Fruit fly (Drosophila melanogaster) whole organism, wandering third instar larva: Measurements from ENCODE around the gene Scgalpha.

ENCODE experiments used
- CG32264 ChIP-seq: fragments of 200-800 bp; sonication (Bioruptor generic); optimal IDR thresholded peaks from 2 replicates; lab custom pipeline; 2016; ENCODE audit warnings: missing biosample characterization, missing genetic modification characterization
- CG9705 ChIP-seq: fragments of 200-800 bp; sonication (Bioruptor generic); optimal IDR thresholded peaks from 2 replicates; lab custom pipeline; 2018; ENCODE audit warnings: missing biosample characterization, mild to moderate bottlenecking, missing genetic modification characterization
- Dfd ChIP-seq: fragments of >200 bp; optimal IDR thresholded peaks from 2 replicates; lab custom pipeline; 2017; ENCODE audit warnings: missing biosample characterization, missing genetic modification characterization
- Myc ChIP-seq: fragments of >200 bp; optimal IDR thresholded peaks from 2 replicates; lab custom pipeline; 2017
- N ChIP-seq: fragments of >200 bp; optimal IDR thresholded peaks from 2 replicates; lab custom pipeline; 2018; ENCODE audit warnings: missing biosample characterization, missing external identifiers, missing genetic modification characterization
- Sp1 ChIP-seq: fragments of 200-800 bp; sonication (Bioruptor generic); optimal IDR thresholded peaks from 3 replicates; lab custom pipeline; 2019; ENCODE audit warnings: missing biosample characterization, mild to moderate bottlenecking, missing genetic modification characterization, moderate library complexity
- br ChIP-seq: fragments of 200-800 bp; sonication (Bioruptor generic); optimal IDR thresholded peaks from 2 replicates; lab custom pipeline; 2016; ENCODE audit warnings: missing biosample characterization, missing genetic modification characterization
- dl ChIP-seq, 2 experiments: fragments of 175-275, 200-275 bp in 1 of 2; fragments of 200-275 bp in 1 of 2; sonication (Bioruptor generic); optimal IDR thresholded peaks; lab custom pipeline; 2018; ENCODE audit warnings: mild to moderate bottlenecking in 2 of 2, missing biosample characterization in 2 of 2, missing genetic modification characterization in 2 of 2, moderate library complexity in 2 of 2; ENCODE audit not compliant: partially characterized antibody in 2 of 2, insufficient read depth in 1 of 2
- h ChIP-seq: fragments of 200-800 bp; sonication (Bioruptor generic); optimal IDR thresholded peaks from 3 replicates; lab custom pipeline; 2016; ENCODE audit warnings: missing biosample characterization, mild to moderate bottlenecking, missing genetic modification characterization
- lola ChIP-seq: fragments of >200 bp; optimal IDR thresholded peaks from 2 replicates; lab custom pipeline; 2017; ENCODE audit warnings: missing biosample characterization, missing genetic modification characterization
- pan ChIP-seq: fragments of >200 bp; optimal IDR thresholded peaks from 2 replicates; lab custom pipeline; 2017

DNA sequence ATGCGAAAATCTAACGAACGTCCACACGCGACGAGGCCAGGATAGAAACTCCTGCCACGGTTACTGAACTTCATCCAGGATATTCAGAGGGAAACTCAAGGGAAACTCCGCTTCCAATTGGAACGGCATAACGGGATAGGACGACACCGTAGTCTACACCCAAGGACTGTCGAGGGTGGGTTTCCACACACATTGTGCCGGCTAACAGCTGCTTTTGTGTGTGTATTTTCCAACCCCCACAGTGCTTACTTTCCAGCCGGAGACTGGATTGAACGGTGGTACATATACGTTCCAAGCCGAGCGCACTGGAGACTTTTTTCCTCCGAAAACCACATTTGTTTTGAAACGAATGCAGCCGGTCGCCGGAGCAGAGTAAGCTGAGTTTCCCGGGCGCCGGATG is 6.2 kb upstream of the Scgalpha start:
- TF ChIP-seq N (no peak), br (GFP tag; lab: Kevin White, UChicago) (no peak), lola (GFP tag; lab: Kevin White, UChicago) (no peak), Myc (no peak), Dfd (GFP tag; lab: Kevin White, UChicago) (no peak), CG32264 (GFP tag; lab: Kevin White, UChicago) (no peak), pan (lab: Kevin White, UChicago) (no peak), CG9705 (GFP tag; lab: Kevin White, UChicago) (no peak), Sp1 (GFP tag; lab: Kevin White, UChicago) (no peak), dl (GFP tag; optimal IDR thresholded peaks at IDR 0.05; lab: Kevin White, UChicago; ENCODE audit: insufficient read depth in 1 of 2, partially characterized antibody in 2 of 2) (no peak), h (GFP tag; lab: Kevin White, UChicago) (no peak)
